Worm (Caenorhabditis elegans) whole organism, mixed stage, embryonic: ENCODE measurements around the gene T20B3.14.

Experiments
- M03D4.4 ChIP-seq: sonication (generic microtip); optimal IDR thresholded peaks from 2 replicates; lab custom pipeline; 2017; ENCODE audit warnings: mild to moderate bottlenecking, missing genetic modification characterization, missing compliant biosample characterization
- bed-3 ChIP-seq: fragments of 200-800 bp; sonication (Bioruptor generic); optimal IDR thresholded peaks from 3 replicates; lab custom pipeline; 2018; ENCODE audit warnings: mild to moderate bottlenecking, missing genetic modification characterization, moderate library complexity, missing compliant biosample characterization
- blmp-1 ChIP-seq: fragments of 150-350 bp; optimal IDR thresholded peaks from 2 replicates; lab custom pipeline; 2014; ENCODE audit warnings: missing biosample characterization, missing genetic modification characterization
- ceh-39 ChIP-seq: fragments of 150-350 bp; optimal IDR thresholded peaks from 2 replicates; lab custom pipeline; 2014; ENCODE audit warnings: missing biosample characterization, missing genetic modification characterization
- ceh-43 ChIP-seq: fragments of 200-800 bp; sonication (Bioruptor generic); optimal IDR thresholded peaks from 2 replicates; lab custom pipeline; 2018; ENCODE audit warnings: mild to moderate bottlenecking, missing genetic modification characterization, moderate library complexity, missing compliant biosample characterization
- ceh-83 ChIP-seq: fragments of 200-800 bp; sonication (Bioruptor generic); optimal IDR thresholded peaks from 2 replicates; lab custom pipeline; 2018; ENCODE audit warnings: mild to moderate bottlenecking, missing genetic modification characterization, missing compliant biosample characterization
- ces-1 ChIP-seq: fragments of 150-350 bp; optimal IDR thresholded peaks from 2 replicates; lab custom pipeline; 2014; ENCODE audit warnings: missing biosample characterization, missing genetic modification reagents, missing genetic modification characterization
- drap-1 ChIP-seq: fragments of 200-800 bp; sonication (Bioruptor generic); optimal IDR thresholded peaks from 3 replicates; lab custom pipeline; 2018; ENCODE audit warnings: mild to moderate bottlenecking, missing genetic modification characterization, missing compliant biosample characterization
- elt-1 ChIP-seq: sonication (generic microtip); optimal IDR thresholded peaks from 2 replicates; lab custom pipeline; 2017; ENCODE audit warnings: missing genetic modification characterization, mild to moderate bottlenecking, missing compliant biosample characterization, antibody characterized with exemption, moderate library complexity, borderline replicate concordance; ENCODE audit not compliant: insufficient read depth
- elt-3 ChIP-seq: fragments of 150-350 bp; optimal IDR thresholded peaks from 2 replicates; lab custom pipeline; 2014; ENCODE audit warnings: missing biosample characterization, missing genetic modification characterization
- flh-1 ChIP-seq: fragments of 200-800 bp; sonication (Bioruptor generic); optimal IDR thresholded peaks from 2 replicates; lab custom pipeline; 2018; ENCODE audit warnings: mild to moderate bottlenecking, missing genetic modification characterization, moderate library complexity, missing compliant biosample characterization
- lin-13 ChIP-seq: fragments of 150-350 bp; optimal IDR thresholded peaks from 2 replicates; lab custom pipeline; 2014; ENCODE audit warnings: missing biosample characterization, missing genetic modification characterization
- lsy-2 ChIP-seq: fragments of 150-350 bp; optimal IDR thresholded peaks from 2 replicates; lab custom pipeline; 2014; ENCODE audit warnings: missing biosample characterization, missing genetic modification characterization
- mls-2 ChIP-seq: sonication (generic microtip); optimal IDR thresholded peaks from 2 replicates; lab custom pipeline; 2016; ENCODE audit warnings: mild to moderate bottlenecking, missing genetic modification characterization, moderate library complexity, missing compliant biosample characterization
- nhr-2 ChIP-seq: fragments of 150-350 bp; optimal IDR thresholded peaks from 2 replicates; lab custom pipeline; 2014; ENCODE audit warnings: missing biosample characterization, missing genetic modification characterization
- nhr-28 ChIP-seq: fragments of 150-350 bp; optimal IDR thresholded peaks from 2 replicates; lab custom pipeline; 2014; ENCODE audit warnings: missing biosample characterization, missing genetic modification characterization
- sem-2 ChIP-seq: fragments of 200-800 bp; sonication (Bioruptor generic); optimal IDR thresholded peaks from 2 replicates; lab custom pipeline; 2018; ENCODE audit warnings: mild to moderate bottlenecking, missing genetic modification characterization, missing compliant biosample characterization
- snpc-4 ChIP-seq: fragments of 150-350 bp; optimal IDR thresholded peaks from 2 replicates; lab custom pipeline; 2014; ENCODE audit warnings: missing biosample characterization, missing genetic modification characterization
- unc-62 ChIP-seq: fragments of 150-350 bp; optimal IDR thresholded peaks from 2 replicates; lab custom pipeline; 2014; ENCODE audit warnings: missing biosample characterization, missing genetic modification reagents, missing genetic modification characterization
- zip-8 ChIP-seq: fragments of 150-350 bp; optimal IDR thresholded peaks from 2 replicates; lab custom pipeline; 2014; ENCODE audit warnings: missing biosample characterization, missing genetic modification characterization
- ztf-11 ChIP-seq: fragments of 150-350 bp; optimal IDR thresholded peaks from 2 replicates; lab custom pipeline; 2014; ENCODE audit warnings: missing biosample characterization, missing genetic modification characterization

Gene T20B3.14

ce11 chrV:16779281-16779597, 41.9 kb downstream of the T20B3.14 start:
- TF ChIP-seq zip-8 (tag; lab: Kevin White, UChicago) (no peak), ceh-39 (tag; lab: Kevin White, UChicago) (no peak), lsy-2 (tag; lab: Kevin White, UChicago) (no peak), ztf-11 (tag; lab: Kevin White, UChicago) (no peak), flh-1 (no peak), elt-3 (no peak), sem-2 (no peak), ces-1 (GFP tag; lab: Kevin White, UChicago) (no peak), snpc-4 (tag; lab: Kevin White, UChicago) (no peak), ceh-43 (no peak), lin-13 (no peak), mls-2 (tag; lab: Kevin White, UChicago) (no peak), ceh-83 (GFP tag; lab: Kevin White, UChicago) (no peak), drap-1 (GFP tag; lab: Kevin White, UChicago) (no peak), unc-62 (GFP tag; lab: Kevin White, UChicago) (no peak), blmp-1 (tag; lab: Kevin White, UChicago) (no peak), M03D4.4 (tag; lab: Kevin White, UChicago) (no peak), nhr-28 (no peak)

DNA sequence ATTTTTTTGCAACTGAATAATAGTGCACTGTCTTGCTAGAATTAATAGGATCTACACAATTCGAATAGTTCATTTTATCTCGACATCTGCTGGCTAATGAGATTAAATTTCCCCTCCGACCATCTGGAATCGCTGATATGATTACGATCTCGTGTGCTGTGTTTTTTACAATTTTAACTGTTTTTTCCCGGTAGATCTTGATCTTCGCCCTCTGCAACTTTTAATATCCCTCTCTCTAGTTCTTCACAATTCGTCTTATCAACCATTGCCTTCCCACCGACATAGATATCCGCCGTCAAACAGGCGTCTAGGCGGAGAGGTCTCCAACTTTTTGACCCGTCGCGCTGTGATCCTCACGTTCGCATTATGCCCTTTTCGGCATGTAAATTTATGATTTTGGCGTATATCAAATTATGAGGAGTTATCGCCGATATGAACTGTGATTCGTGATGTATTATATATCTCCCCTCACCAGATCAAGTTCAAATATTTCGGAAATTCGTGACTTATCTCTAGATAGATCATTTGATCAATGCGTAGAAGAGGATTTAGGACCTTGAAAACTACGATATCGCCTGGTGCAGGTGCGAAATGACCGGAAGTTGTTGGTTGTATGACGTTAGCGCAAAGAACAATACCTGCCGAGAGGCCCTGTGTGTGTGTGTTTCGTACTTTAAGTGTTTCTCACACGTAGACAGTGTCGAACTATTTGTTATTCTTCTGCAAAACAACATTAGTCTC, 42.4 kb downstream of the T20B3.14 start:
- TF ChIP-seq lsy-2 (tag; lab: Kevin White, UChicago) (no peak), sem-2 (no peak), elt-3 (peak; percentile 70), elt-1 (tag; lab: Kevin White, UChicago) (peak; percentile 24), ztf-11 (tag; lab: Kevin White, UChicago) (no peak), bed-3 (GFP tag; lab: Kevin White, UChicago) (no peak)
- TF ChIP-seq, all 35 proteins: peak for 2

- TF ChIP-seq drap-1 (GFP tag; lab: Kevin White, UChicago), result peak; percentile 39
- TF ChIP-seq snpc-4 (tag; lab: Kevin White, UChicago), result no peak
- no peak for TF ChIP-seq nhr-2 (tag; lab: Kevin White, UChicago)
These were observed 46.7 kb downstream of the T20B3.14 start for ce11 chrV:16774428-16774827.
